Worm (Caenorhabditis elegans): Measurements from ENCODE around the gene csq-1.

ce11 chrX:14636712-14637111 lies 48.0 kb upstream of the csq-1 start:
- TF ChIP-seq F23B12.7 (tag; optimal IDR thresholded peaks at IDR 0.05; ENCODE audit: insufficient read depth) (no peak), zim-3 (tag; optimal IDR thresholded peaks at IDR 0.05) (no peak), athp-1 (tag; optimal IDR thresholded peaks at IDR 0.05) (no peak), hsf-1 (GFP tag; IDR thresholded peaks at IDR 0.05) (no peak), repo-1 (tag; optimal IDR thresholded peaks at IDR 0.05) (no peak), dpl-1 (GFP tag; optimal IDR thresholded peaks at IDR 0.05) (no peak), pha-4 (tag; optimal IDR thresholded peaks at IDR 0.05) (no peak), ZK185.1 (tag; optimal IDR thresholded peaks at IDR 0.05; ENCODE audit: poor library complexity, severe bottlenecking) (no peak), F22D6.2 (tag; optimal IDR thresholded peaks at IDR 0.05) (no peak), lin-26 (GFP tag; IDR thresholded peaks at IDR 0.05) (no peak), gei-17 (GFP tag; optimal IDR thresholded peaks at IDR 0.05) (no peak), F57A8.1 (GFP tag; optimal IDR thresholded peaks at IDR 0.05) (no peak), T26A5.8 (tag; optimal IDR thresholded peaks at IDR 0.05) (no peak)

Measured in whole organism, young adult.